Fruit fly (Drosophila melanogaster) whole organism, embryonic: ENCODE results near the gene CG33172.

Experiments used
- Ada2b ChIP-seq: fragments of 200-800 bp; sonication (Bioruptor generic); IDR thresholded peaks from 2 replicates; pipeline ENCODE4 v1.3.6; 2022; ENCODE audit warnings: missing biosample characterization, missing genetic modification characterization
- Antp ChIP-seq: fragments of 200-800 bp; sonication (Bioruptor generic); optimal IDR thresholded peaks from 3 replicates; lab custom pipeline; 2016; ENCODE audit warnings: missing biosample characterization, missing genetic modification characterization
- Awh ChIP-seq: fragments of 200-800 bp; sonication (Bioruptor generic); IDR thresholded peaks from 2 replicates; pipeline ENCODE4, ENCODE4 v1.3.6; 2022; ENCODE audit warnings: missing biosample characterization, missing genetic modification characterization
- B-H1 ChIP-seq: fragments of 200-800 bp; sonication (Bioruptor generic); IDR thresholded peaks from 3 replicates; pipeline ENCODE4 v1.3.6; 2022; ENCODE audit warnings: missing biosample characterization, missing genetic modification characterization
- CG12391 ChIP-seq: fragments of 200-800 bp; sonication (Bioruptor generic); optimal IDR thresholded peaks from 3 replicates; lab custom pipeline; 2018; ENCODE audit warnings: missing biosample characterization, mild to moderate bottlenecking, missing genetic modification characterization, moderate library complexity
- CG15514 ChIP-seq: fragments of 200-800 bp; sonication (Bioruptor generic); optimal IDR thresholded peaks from 3 replicates; lab custom pipeline; 2017; ENCODE audit warnings: missing biosample characterization, missing genetic modification characterization, mild to moderate bottlenecking, moderate library complexity, missing genetic modification reagents
- CG16813 ChIP-seq: fragments of 200-800 bp; sonication (Bioruptor generic); IDR thresholded peaks from 3 replicates; pipeline ENCODE4 v1.3.6; 2022; ENCODE audit warnings: missing biosample characterization, missing genetic modification characterization; ENCODE audit not compliant: partially characterized antibody
- CG17186 ChIP-seq: fragments of 200-800 bp; sonication (Bioruptor generic); optimal IDR thresholded peaks from 3 replicates; lab custom pipeline; 2017; ENCODE audit warnings: missing biosample characterization, missing genetic modification reagents, missing genetic modification characterization
- CG17829 ChIP-seq: fragments of 200-800 bp; optimal IDR thresholded peaks from 2 replicates; lab custom pipeline; 2019; ENCODE audit warnings: missing biosample characterization, mild to moderate bottlenecking, missing genetic modification characterization, moderate library complexity
- CG18476 ChIP-seq: fragments of 200-800 bp; sonication (Bioruptor generic); optimal IDR thresholded peaks from 2 replicates; lab custom pipeline; 2016; ENCODE audit warnings: missing biosample characterization, mild to moderate bottlenecking, missing genetic modification characterization
- CG2120 ChIP-seq: fragments of 200-800 bp; sonication (Bioruptor generic); optimal IDR thresholded peaks from 3 replicates; lab custom pipeline; 2016; ENCODE audit warnings: missing biosample characterization, missing genetic modification characterization
- CG30431 ChIP-seq: fragments of 200-800 bp; sonication (Bioruptor generic); optimal IDR thresholded peaks from 2 replicates; lab custom pipeline; 2017; ENCODE audit warnings: missing biosample characterization, missing genetic modification characterization
- CG31365 ChIP-seq: fragments of 200-800 bp; sonication (Bioruptor generic); optimal IDR thresholded peaks from 2 replicates; lab custom pipeline; 2018; ENCODE audit warnings: missing biosample characterization, mild to moderate bottlenecking, missing genetic modification characterization
- CG34376 ChIP-seq: fragments of 200-800 bp; sonication (Bioruptor generic); optimal IDR thresholded peaks from 2 replicates; lab custom pipeline; 2018; ENCODE audit warnings: missing biosample characterization, mild to moderate bottlenecking, missing genetic modification characterization
- CG34422 ChIP-seq: fragments of 200-800 bp; sonication (Bioruptor generic); IDR thresholded peaks from 3 replicates; pipeline ENCODE4 v1.3.6; 2022; ENCODE audit warnings: missing biosample characterization, missing genetic modification characterization
- CG3838 ChIP-seq: fragments of 200-800 bp; sonication (Bioruptor generic); optimal IDR thresholded peaks from 3 replicates; lab custom pipeline; 2016; ENCODE audit warnings: missing biosample characterization, missing genetic modification characterization
- CG9817 ChIP-seq: fragments of 200-800 bp; sonication (Bioruptor generic); optimal IDR thresholded peaks from 2 replicates; lab custom pipeline; 2018; ENCODE audit warnings: missing biosample characterization, mild to moderate bottlenecking, missing genetic modification characterization, moderate library complexity
- CG9932 ChIP-seq: fragments of 200-800 bp; sonication (Bioruptor generic); IDR thresholded peaks from 2 replicates; pipeline ENCODE4 v1.3.6; 2022; ENCODE audit warnings: missing biosample characterization, missing genetic modification characterization
- CTCF ChIP-seq: fragments of 200-800 bp; sonication (Bioruptor generic); optimal IDR thresholded peaks from 2 replicates; lab custom pipeline; 2017; ENCODE audit warnings: missing biosample characterization, mild to moderate bottlenecking, missing genetic modification characterization, moderate library complexity
- Camta ChIP-seq: fragments of 200-800 bp; sonication (Bioruptor generic); optimal IDR thresholded peaks from 2 replicates; lab custom pipeline; 2016; ENCODE audit warnings: missing biosample characterization, missing genetic modification characterization
- D ChIP-seq, 2 experiments: fragments of 200-800 bp in 1 of 2; fragments of >200 bp in 1 of 2; sonication (Bioruptor generic) in 1 of 2; optimal IDR thresholded peaks; 2 replicates in 1 of 2; 3 replicates in 1 of 2; lab custom pipeline; 2017; ENCODE audit warnings: mild to moderate bottlenecking in 1 of 2, missing biosample characterization in 1 of 2, missing genetic modification characterization in 1 of 2, missing genetic modification reagents in 1 of 2
- Dek ChIP-seq: fragments of 200-800 bp; sonication (Bioruptor generic); optimal IDR thresholded peaks from 3 replicates; lab custom pipeline; 2019; ENCODE audit warnings: missing biosample characterization, mild to moderate bottlenecking, missing genetic modification characterization, moderate library complexity
- Dip3 ChIP-seq: fragments of 200-800 bp; sonication (Bioruptor generic); optimal IDR thresholded peaks from 3 replicates; lab custom pipeline; 2016; ENCODE audit warnings: missing biosample characterization, missing genetic modification characterization
- Dp ChIP-seq: fragments of 200-800 bp; sonication (Bioruptor generic); optimal IDR thresholded peaks from 2 replicates; lab custom pipeline; 2018; ENCODE audit warnings: missing biosample characterization, mild to moderate bottlenecking, missing genetic modification characterization, moderate library complexity
- Ets97D ChIP-seq: fragments of 200-800 bp; sonication (Bioruptor generic); optimal IDR thresholded peaks from 3 replicates; lab custom pipeline; 2016; ENCODE audit warnings: missing biosample characterization, missing genetic modification characterization
- Fer1 ChIP-seq: fragments of 200-800 bp; sonication (Bioruptor generic); optimal IDR thresholded peaks from 2 replicates; lab custom pipeline; 2017; ENCODE audit warnings: missing biosample characterization, mild to moderate bottlenecking, missing genetic modification characterization
- Fer2 ChIP-seq: fragments of 200-800 bp; sonication (Bioruptor generic); optimal IDR thresholded peaks from 2 replicates; lab custom pipeline; 2018; ENCODE audit warnings: missing biosample characterization, mild to moderate bottlenecking, missing genetic modification characterization, moderate library complexity
- GATAe ChIP-seq: fragments of 200-800 bp; sonication (Bioruptor generic); conservative IDR thresholded peaks from 2 replicates; pipeline ENCODE4 v1.3.6; 2022; ENCODE audit warnings: missing biosample characterization, missing genetic modification characterization
- Gug ChIP-seq: fragments of 200-800 bp; sonication (Bioruptor generic); IDR thresholded peaks from 4 replicates; pipeline ENCODE4 v1.3.6; 2022; ENCODE audit warnings: missing biosample characterization, missing genetic modification characterization
- H15 ChIP-seq: fragments of 200-800 bp; sonication (Bioruptor generic); IDR thresholded peaks from 3 replicates; pipeline ENCODE4 v1.3.6; 2022; ENCODE audit warnings: missing biosample characterization, missing genetic modification characterization
- Hr39 ChIP-seq: fragments of >200 bp; optimal IDR thresholded peaks from 2 replicates; lab custom pipeline; 2017
- Jarid2 ChIP-seq: fragments of 200-800 bp; sonication (Bioruptor generic); optimal IDR thresholded peaks from 3 replicates; lab custom pipeline; 2017; ENCODE audit warnings: mild to moderate bottlenecking, missing biosample characterization, missing genetic modification reagents, missing genetic modification characterization
- Kr ChIP-seq: fragments of 200-800 bp; sonication (Bioruptor generic); optimal IDR thresholded peaks from 2 replicates; lab custom pipeline; 2017; ENCODE audit warnings: missing biosample characterization, mild to moderate bottlenecking, missing genetic modification characterization
- MBD-R2 ChIP-seq: fragments of 200-800 bp; sonication (Bioruptor generic); IDR thresholded peaks from 2 replicates; pipeline ENCODE4 v1.3.6; 2022; ENCODE audit warnings: missing biosample characterization, missing genetic modification characterization
- NC2α ChIP-seq: fragments of 200-800 bp; sonication (Bioruptor generic); optimal IDR thresholded peaks from 2 replicates; lab custom pipeline; 2016; ENCODE audit warnings: missing biosample characterization, missing genetic modification characterization
- NK7.1 ChIP-seq: fragments of 200-800 bp; sonication (Bioruptor generic); optimal IDR thresholded peaks from 3 replicates; lab custom pipeline; 2016; ENCODE audit warnings: missing biosample characterization, missing genetic modification characterization
- Sin3A ChIP-seq: fragments of >200 bp; optimal IDR thresholded peaks from 2 replicates; lab custom pipeline; 2018
- TFAM ChIP-seq: fragments of 200-800 bp; sonication (Bioruptor generic); optimal IDR thresholded peaks from 2 replicates; lab custom pipeline; 2017; ENCODE audit warnings: missing biosample characterization, missing genetic modification characterization, inconsistent platforms
- Usf ChIP-seq: fragments of 200-800 bp; sonication (Bioruptor generic); optimal IDR thresholded peaks from 2 replicates; lab custom pipeline; 2017; ENCODE audit warnings: missing genotype, missing biosample characterization, missing genetic modification characterization
- YL-1 ChIP-seq: fragments of 200-800 bp; sonication (Bioruptor generic); optimal IDR thresholded peaks from 3 replicates; lab custom pipeline; 2017; ENCODE audit warnings: missing biosample characterization, mild to moderate bottlenecking, missing genetic modification characterization
- bcd ChIP-seq: fragments of 200-800 bp; sonication (Bioruptor generic); optimal IDR thresholded peaks from 2 replicates; lab custom pipeline; 2017; ENCODE audit warnings: missing biosample characterization, mild to moderate bottlenecking, missing genetic modification characterization
- dan ChIP-seq: fragments of 200-800 bp; sonication (Bioruptor generic); IDR thresholded peaks from 2 replicates; pipeline ENCODE4 v1.3.6; 2022; ENCODE audit warnings: missing biosample characterization, missing genetic modification characterization
- fd3F ChIP-seq: fragments of 200-800 bp; sonication (Bioruptor generic); optimal IDR thresholded peaks from 2 replicates; lab custom pipeline; 2018; ENCODE audit warnings: missing biosample characterization, mild to moderate bottlenecking, missing genetic modification characterization, moderate library complexity
- ftz-f1 ChIP-seq: fragments of 200-800 bp; sonication (Bioruptor generic); optimal IDR thresholded peaks from 2 replicates; lab custom pipeline; 2016; ENCODE audit warnings: missing biosample characterization, missing genetic modification characterization
- hbn ChIP-seq: fragments of 200-800 bp; sonication (Bioruptor generic); IDR thresholded peaks from 2 replicates; pipeline ENCODE4 v1.3.6; 2022; ENCODE audit warnings: missing biosample characterization, missing genetic modification characterization; ENCODE audit not compliant: partially characterized antibody
- lmd ChIP-seq: fragments of 200-800 bp; sonication (Bioruptor generic); IDR thresholded peaks from 2 replicates; pipeline ENCODE4 v1.3.6; 2022; ENCODE audit warnings: missing biosample characterization, missing genetic modification characterization
- repo ChIP-seq: fragments of 200-800 bp; sonication (Bioruptor generic); optimal IDR thresholded peaks from 2 replicates; lab custom pipeline; 2016; ENCODE audit warnings: missing biosample characterization, missing genetic modification characterization
- ssp ChIP-seq: fragments of 200-800 bp; sonication (Bioruptor generic); IDR thresholded peaks from 2 replicates; pipeline ENCODE4 v1.3.6; 2022; ENCODE audit warnings: missing biosample characterization, missing genetic modification characterization
- stwl ChIP-seq: fragments of 200-800 bp; sonication (Bioruptor generic); optimal IDR thresholded peaks from 3 replicates; lab custom pipeline; 2018; ENCODE audit warnings: missing biosample characterization, mild to moderate bottlenecking, missing genetic modification characterization, moderate library complexity
- tna ChIP-seq: fragments of 200-800 bp; sonication (Bioruptor generic); IDR thresholded peaks from 2 replicates; pipeline ENCODE4 v1.3.6; 2022; ENCODE audit warnings: missing biosample characterization, missing genetic modification characterization; ENCODE audit not compliant: partially characterized antibody
- z ChIP-seq: fragments of 200-800 bp; sonication (Bioruptor generic); IDR thresholded peaks from 3 replicates; pipeline ENCODE4 v1.3.6; 2022; ENCODE audit warnings: missing biosample characterization, missing genetic modification characterization
- zf30C ChIP-seq: fragments of 200-800 bp; sonication (Bioruptor generic); optimal IDR thresholded peaks from 3 replicates; lab custom pipeline; 2018; ENCODE audit warnings: missing biosample characterization, mild to moderate bottlenecking, missing genetic modification characterization
- zfh2 ChIP-seq: fragments of 200-800 bp; sonication (Bioruptor generic); optimal IDR thresholded peaks from 2 replicates; lab custom pipeline; 2016; ENCODE audit warnings: missing biosample characterization, missing genetic modification characterization

The CG33172 gene

dm6 chrX:15762723-15763122 lies 6.7 kb upstream of the CG33172 start, which contains the start of gene Polr3A (continued):
- TF ChIP-seq CG16813 (GFP tag; lab: Robert Waterston, UW) (peak; percentile 63), Awh (GFP tag; lab: Robert Waterston, UW) (no peak), CG18476 (GFP tag; lab: Kevin White, UChicago) (no peak), TFAM (GFP tag; lab: Kevin White, UChicago) (no peak), zf30C (GFP tag; lab: Kevin White, UChicago) (no peak), fd3F (GFP tag; lab: Kevin White, UChicago) (no peak), ssp (GFP tag; lab: Robert Waterston, UW) (no peak), CG2120 (GFP tag; lab: Kevin White, UChicago) (no peak), Camta (GFP tag; lab: Kevin White, UChicago) (no peak), Jarid2 (GFP tag; lab: Kevin White, UChicago) (no peak), bcd (GFP tag; lab: Kevin White, UChicago) (no peak), ftz-f1 (GFP tag; lab: Kevin White, UChicago) (no peak), dan (no peak), stwl (tag; lab: Kevin White, UChicago) (peak; percentile 48), repo (GFP tag; lab: Kevin White, UChicago) (no peak), Fer1 (no peak), Usf (GFP tag; lab: Kevin White, UChicago) (no peak), YL-1 (GFP tag; lab: Kevin White, UChicago) (peak; percentile 5), hbn (GFP tag; lab: Robert Waterston, UW) (peak; percentile 41), CG31365 (tag; lab: Kevin White, UChicago) (no peak), Antp (no peak), Sin3A (lab: Kevin White, UChicago) (no peak), Ets97D (GFP tag; lab: Kevin White, UChicago) (peak; percentile 29), Hr39 (lab: Kevin White, UChicago) (no peak), NC2α (GFP tag; lab: Kevin White, UChicago) (no peak), lmd (no peak), MBD-R2 (GFP tag; lab: Robert Waterston, UW) (peak; percentile 90), CG17186 (GFP tag; lab: Kevin White, UChicago) (peak; percentile 74), Dp (GFP tag; lab: Kevin White, UChicago) (peak; percentile 65), CG12391 (no peak), CG9932 (GFP tag; lab: Robert Waterston, UW) (no peak), D (optimal IDR thresholded peaks at IDR 0.05; lab: Kevin White, UChicago) (no peak), D (GFP tag; optimal IDR thresholded peaks at IDR 0.05; lab: Kevin White, UChicago) (no peak), Ada2b (GFP tag; lab: Robert Waterston, UW) (no peak), CG9817 (no peak), Fer2 (tag; lab: Kevin White, UChicago) (no peak), CG3838 (no peak), CG17829 (tag; lab: Kevin White, UChicago) (no peak), Kr (GFP tag; lab: Kevin White, UChicago) (no peak), CG34422 (peak; percentile 36; the same call in 1 of the 3 replicates), Dip3 (GFP tag; lab: Kevin White, UChicago) (no peak), zfh2 (GFP tag; lab: Kevin White, UChicago) (no peak), H15 (no peak), tna (GFP tag; lab: Robert Waterston, UW) (0 out of 2 replicates have a peak, but pooled peaks have one; percentile 39), GATAe (GFP tag; lab: Robert Waterston, UW) (no peak), B-H1 (GFP tag; lab: Robert Waterston, UW) (no peak), CG34376 (no peak), z (GFP tag; lab: Robert Waterston, UW) (no peak), CTCF (no peak), CG30431 (GFP tag; lab: Kevin White, UChicago) (no peak), Gug (no peak), CG15514 (GFP tag; lab: Kevin White, UChicago) (peak; percentile 54), NK7.1 (GFP tag; lab: Kevin White, UChicago) (no peak), Dek (no peak)
